Worm (Caenorhabditis elegans) whole organism, L3 larva: Measurements from ENCODE around the gene cdgs-1.

Experiments
- ama-1 ChIP-seq: fragments of 150-350 bp; optimal IDR thresholded peaks from 2 replicates; lab custom pipeline; 2018
- ceh-28 ChIP-seq: fragments of 150-350 bp; optimal IDR thresholded peaks from 2 replicates; lab custom pipeline; 2014; ENCODE audit warnings: missing biosample characterization, missing genetic modification reagents, missing genetic modification characterization
- daf-12 ChIP-seq: fragments of 150-350 bp; optimal IDR thresholded peaks from 2 replicates; lab custom pipeline; 2014; ENCODE audit warnings: missing biosample characterization, missing genetic modification reagents, missing genetic modification characterization
- jun-1 ChIP-seq: fragments of 150-350 bp; optimal IDR thresholded peaks from 2 replicates; lab custom pipeline; 2014; ENCODE audit warnings: missing biosample characterization, missing genetic modification reagents, missing genetic modification characterization
- lin-39 ChIP-seq: fragments of 150-350 bp; optimal IDR thresholded peaks from 2 replicates; lab custom pipeline; 2018; ENCODE audit warnings: missing biosample characterization, missing genetic modification reagents, missing genetic modification characterization
- nhr-11 ChIP-seq: fragments of 150-350 bp; optimal IDR thresholded peaks from 2 replicates; lab custom pipeline; 2014; ENCODE audit warnings: missing biosample characterization, missing genetic modification characterization
- nhr-237 ChIP-seq: fragments of 150-350 bp; optimal IDR thresholded peaks from 2 replicates; lab custom pipeline; 2014; ENCODE audit warnings: missing biosample characterization, missing genetic modification characterization
- pha-4 ChIP-seq: fragments of 150-350 bp; optimal IDR thresholded peaks from 2 replicates; lab custom pipeline; 2014; ENCODE audit warnings: missing biosample characterization, missing genetic modification reagents, missing genetic modification characterization
- sea-2 ChIP-seq: fragments of 150-350 bp; sonication (generic microtip); optimal IDR thresholded peaks from 4 replicates; lab custom pipeline; 2014; ENCODE audit warnings: missing biosample characterization, missing genetic modification reagents, missing genetic modification characterization
- unc-62 ChIP-seq: fragments of 150-350 bp; sonication (generic microtip); optimal IDR thresholded peaks from 4 replicates; lab custom pipeline; 2014; ENCODE audit warnings: missing biosample characterization, missing genetic modification reagents, missing genetic modification characterization
- ztf-11 ChIP-seq: fragments of 150-350 bp; optimal IDR thresholded peaks from 2 replicates; lab custom pipeline; 2014; ENCODE audit warnings: missing biosample characterization, missing genetic modification characterization
- ztf-4 ChIP-seq: fragments of 150-350 bp; optimal IDR thresholded peaks from 2 replicates; lab custom pipeline; 2014; ENCODE audit warnings: missing biosample characterization, missing genetic modification characterization

DNA sequence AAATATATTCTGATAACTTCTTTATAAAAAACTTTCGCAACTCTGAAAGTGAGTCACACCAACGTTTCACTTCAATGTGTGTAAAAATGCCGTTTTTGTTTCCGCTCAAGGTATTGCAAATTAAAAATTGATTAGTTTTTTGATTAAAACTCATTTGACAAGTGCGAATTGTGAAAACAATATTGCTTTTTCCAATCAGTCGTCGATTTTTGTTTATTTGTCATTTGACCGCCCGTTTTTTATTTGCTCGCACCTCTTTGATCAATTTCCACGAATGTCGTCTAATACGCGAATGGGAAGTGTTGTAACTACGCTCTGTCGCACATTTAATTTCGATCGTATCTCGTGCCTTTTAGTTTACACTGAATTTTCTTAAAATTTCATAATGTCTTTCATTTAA is 14.6 kb upstream of the cdgs-1 start, which contains the start of gene mvb-12:
- TF ChIP-seq lin-39 (tag; lab: Kevin White, UChicago) (no peak), daf-12 (no peak), ztf-11 (tag; lab: Kevin White, UChicago) (no peak), nhr-11 (no peak), jun-1 (no peak), pha-4 (tag; lab: Kevin White, UChicago) (peak; percentile 80), nhr-237 (tag; lab: Kevin White, UChicago) (no peak), ama-1 (lab: Kevin White, UChicago) (no peak), sea-2 (GFP tag; lab: Kevin White, UChicago) (no peak), ztf-4 (tag; lab: Kevin White, UChicago) (no peak), unc-62 (GFP tag; lab: Kevin White, UChicago) (no peak), ceh-28 (tag; lab: Kevin White, UChicago) (no peak)
